Fruit fly (Drosophila melanogaster): ENCODE measurements around the gene CG15577.

CG15577 gene

DNA sequence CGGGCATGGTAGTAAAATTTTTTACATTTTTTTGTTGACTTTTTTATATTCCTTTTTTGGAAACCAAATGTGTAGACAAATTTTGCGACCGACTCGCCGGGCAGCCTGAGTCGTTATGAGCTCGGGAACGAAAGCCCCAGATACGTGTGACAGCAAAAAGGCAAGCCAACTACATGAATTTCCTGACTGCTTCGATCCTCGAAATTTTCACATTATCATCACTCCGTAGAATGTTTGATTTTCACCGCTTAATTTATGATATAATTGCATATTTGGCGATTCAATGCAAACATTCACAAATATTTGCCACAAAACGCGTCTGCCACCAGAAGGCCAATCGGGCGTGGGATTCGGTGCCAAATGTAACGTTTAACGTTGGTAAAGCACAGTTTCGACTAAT, at the start of gene CG15577:
Gene CG15577, minus strand, starts transcription at position 101 of the 400 bp plus-strand sequence.
- no peak for TF ChIP-seq CG8119 (GFP tag; IDR thresholded peaks at IDR 0.05)
- TF ChIP-seq esn (GFP tag; optimal IDR thresholded peaks at IDR 0.05), result no peak
- no peak for TF ChIP-seq pdm3 (GFP tag; optimal IDR thresholded peaks at IDR 0.05)
- no peak for TF ChIP-seq CG31627 (GFP tag; optimal IDR thresholded peaks at IDR 0.05)
- TF ChIP-seq CG6163 (GFP tag; IDR thresholded peaks at IDR 0.05), result no peak
- TF ChIP-seq spab (GFP tag; optimal IDR thresholded peaks at IDR 0.05), result no peak
- no peak for TF ChIP-seq CG3919 (GFP tag; optimal IDR thresholded peaks at IDR 0.05)
- no peak for TF ChIP-seq Hr39 (GFP tag; optimal IDR thresholded peaks at IDR 0.05)
- TF ChIP-seq CG6276 (GFP tag; optimal IDR thresholded peaks at IDR 0.05), result no peak

DNA sequence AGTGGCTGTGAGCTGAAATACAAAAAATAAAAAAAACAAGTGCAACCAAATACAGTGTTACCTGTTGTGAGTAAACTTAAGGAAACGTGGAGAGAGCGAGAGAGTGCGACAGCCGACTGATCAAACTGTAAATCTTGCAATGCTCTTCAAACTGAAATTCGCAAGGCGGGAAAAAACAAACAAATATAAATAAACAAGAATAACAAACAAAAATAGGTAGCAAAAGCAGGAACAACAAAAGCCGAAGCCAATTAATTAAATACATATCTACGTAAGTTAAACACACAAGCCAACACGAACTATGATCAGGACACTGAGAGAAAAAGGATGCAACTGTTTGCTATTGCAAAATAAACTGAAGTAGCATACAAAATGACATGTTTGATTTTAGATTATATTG, 48.5 kb upstream of the CG15577 start:
- TF ChIP-seq CG32006 (GFP tag; optimal IDR thresholded peaks at IDR 0.05) (no peak), CG8632 (GFP tag; optimal IDR thresholded peaks at IDR 0.05) (no peak), CG10669 (GFP tag; optimal IDR thresholded peaks at IDR 0.05) (peak; percentile 33), CG4318 (GFP tag; optimal IDR thresholded peaks at IDR 0.05) (no peak), CG1621 (tag; optimal IDR thresholded peaks at IDR 0.05) (no peak), CG7368 (GFP tag; optimal IDR thresholded peaks at IDR 0.05) (no peak), CG9139 (GFP tag; optimal IDR thresholded peaks at IDR 0.05) (no peak), CG16779 (tag; optimal IDR thresholded peaks at IDR 0.05) (no peak), CG11902 (GFP tag; optimal IDR thresholded peaks at IDR 0.05) (no peak), esn (GFP tag; optimal IDR thresholded peaks at IDR 0.05) (no peak), CG6792 (GFP tag; optimal IDR thresholded peaks at IDR 0.05) (no peak), achi (GFP tag; optimal IDR thresholded peaks at IDR 0.05) (no peak), eg (GFP tag; IDR thresholded peaks at IDR 0.05) (peak; percentile 37; the same call in 2 of the 3 replicates), svp (GFP tag) (no peak), pdm3 (GFP tag; optimal IDR thresholded peaks at IDR 0.05) (no peak), Sox15 (GFP tag; optimal IDR thresholded peaks at IDR 0.05) (no peak), CG10631 (GFP tag; optimal IDR thresholded peaks at IDR 0.05) (no peak), spab (GFP tag; optimal IDR thresholded peaks at IDR 0.05) (no peak), CG3032 (tag; optimal IDR thresholded peaks at IDR 0.05) (no peak), lz (GFP tag; optimal IDR thresholded peaks at IDR 0.05) (no peak), Sox102F (GFP tag; optimal IDR thresholded peaks at IDR 0.05) (no peak), Eip75B (GFP tag; optimal IDR thresholded peaks at IDR 0.05) (no peak), Sox14 (GFP tag; optimal IDR thresholded peaks at IDR 0.05) (no peak), Hr4 (GFP tag; optimal IDR thresholded peaks at IDR 0.05) (no peak), CG6808 (GFP tag; optimal IDR thresholded peaks at IDR 0.05) (no peak), Gug (GFP tag; IDR thresholded peaks at IDR 0.05) (no peak), Eip78C (GFP tag) (peak; percentile 70), CG11294 (GFP tag; IDR thresholded peaks at IDR 0.05) (no peak), CG11762 (GFP tag; optimal IDR thresholded peaks at IDR 0.05; ENCODE audit: insufficient read depth) (no peak), CG3919 (GFP tag; optimal IDR thresholded peaks at IDR 0.05) (no peak), vri (GFP tag; optimal IDR thresholded peaks at IDR 0.05) (no peak), CG8119 (GFP tag; IDR thresholded peaks at IDR 0.05) (no peak), Blimp-1 (GFP tag; optimal IDR thresholded peaks at IDR 0.05) (no peak), CG8319 (GFP tag; optimal IDR thresholded peaks at IDR 0.05) (no peak), salr (GFP tag; optimal IDR thresholded peaks at IDR 0.05) (peak in 1 of 2 experiments; percentile 13), Ets21C (GFP tag; optimal IDR thresholded peaks at IDR 0.05) (no peak), fd59A (GFP tag; optimal IDR thresholded peaks at IDR 0.05) (no peak), dsx (GFP tag; optimal IDR thresholded peaks at IDR 0.05; ENCODE audit: poor library complexity, severe bottlenecking) (no peak), CG15336 (GFP tag; IDR thresholded peaks at IDR 0.05) (no peak), CG6163 (GFP tag; IDR thresholded peaks at IDR 0.05) (peak; percentile 51; the same call in 1 of the 3 replicates), Lpt (GFP tag; optimal IDR thresholded peaks at IDR 0.05) (no peak), net (GFP tag; optimal IDR thresholded peaks at IDR 0.05) (no peak)

All from whole organism, prepupa.